Fruit fly (Drosophila melanogaster) whole organism, embryonic: ENCODE data around the gene CG6012.

Experiments used
- Abd-B ChIP-seq: fragments of 200-800 bp; sonication (Bioruptor generic); optimal IDR thresholded peaks from 2 replicates; lab custom pipeline; 2018; ENCODE audit warnings: missing biosample characterization, mild to moderate bottlenecking, missing genetic modification characterization, moderate library complexity
- Atf3 ChIP-seq: fragments of 200-800 bp; sonication (Bioruptor generic); optimal IDR thresholded peaks from 3 replicates; lab custom pipeline; 2016; ENCODE audit warnings: missing biosample characterization, missing genetic modification characterization
- CG11723 ChIP-seq: fragments of 200-800 bp; sonication (Bioruptor generic); optimal IDR thresholded peaks from 2 replicates; lab custom pipeline; 2017; ENCODE audit warnings: missing biosample characterization, mild to moderate bottlenecking, missing genetic modification characterization
- CG12219 ChIP-seq: fragments of 200-800 bp; sonication (Bioruptor generic); optimal IDR thresholded peaks from 3 replicates; lab custom pipeline; 2018; ENCODE audit warnings: missing biosample characterization, mild to moderate bottlenecking, missing genetic modification characterization
- CG12299 ChIP-seq: fragments of 200-800 bp; sonication (Bioruptor generic); optimal IDR thresholded peaks from 2 replicates; lab custom pipeline; 2018; ENCODE audit warnings: missing biosample characterization, mild to moderate bottlenecking, missing genetic modification characterization
- CG1233 ChIP-seq: fragments of 200-800 bp; sonication (Bioruptor generic); optimal IDR thresholded peaks from 4 replicates; lab custom pipeline; 2018; ENCODE audit warnings: missing biosample characterization, mild to moderate bottlenecking, missing genetic modification characterization
- CG14050 ChIP-seq: fragments of 200-800 bp; sonication (Bioruptor generic); IDR thresholded peaks from 3 replicates; pipeline ENCODE4 v1.3.6; 2022; ENCODE audit warnings: missing biosample characterization, missing genetic modification characterization
- CG14860 ChIP-seq: fragments of 200-800 bp; sonication (Bioruptor generic); IDR thresholded peaks from 3 replicates; pipeline ENCODE4 v1.3.6; 2022; ENCODE audit warnings: missing biosample characterization, missing genetic modification characterization; ENCODE audit not compliant: partially characterized antibody
- CG15479 ChIP-seq: fragments of 200-800 bp; sonication (Bioruptor generic); optimal IDR thresholded peaks from 3 replicates; lab custom pipeline; 2019; ENCODE audit warnings: missing biosample characterization, mild to moderate bottlenecking, missing genetic modification characterization, moderate library complexity
- CG15601 ChIP-seq: fragments of 200-800 bp; sonication (Bioruptor generic); optimal IDR thresholded peaks from 3 replicates; lab custom pipeline; 2019; ENCODE audit warnings: missing biosample characterization, mild to moderate bottlenecking, missing genetic modification characterization, moderate library complexity
- CG15696 ChIP-seq: fragments of 200-800 bp; sonication (Bioruptor generic); optimal IDR thresholded peaks from 2 replicates; lab custom pipeline; 2019; ENCODE audit warnings: missing biosample characterization, mild to moderate bottlenecking, missing genetic modification characterization, moderate library complexity
- CG1647 ChIP-seq: fragments of 200-800 bp; sonication (Bioruptor generic); optimal IDR thresholded peaks from 3 replicates; lab custom pipeline; 2016; ENCODE audit warnings: missing biosample characterization, missing genetic modification characterization
- CG16815 ChIP-seq: fragments of 200-800 bp; sonication (Bioruptor generic); optimal IDR thresholded peaks from 3 replicates; lab custom pipeline; 2017; ENCODE audit warnings: missing biosample characterization, mild to moderate bottlenecking, missing genetic modification characterization
- CG2202 ChIP-seq: fragments of 200-800 bp; sonication (Bioruptor generic); optimal IDR thresholded peaks from 2 replicates; lab custom pipeline; 2018; ENCODE audit warnings: missing biosample characterization, mild to moderate bottlenecking, missing genetic modification characterization
- CG34376 ChIP-seq: fragments of 200-800 bp; sonication (Bioruptor generic); optimal IDR thresholded peaks from 2 replicates; lab custom pipeline; 2018; ENCODE audit warnings: missing biosample characterization, mild to moderate bottlenecking, missing genetic modification characterization
- CG4404 ChIP-seq: fragments of 200-800 bp; sonication (Bioruptor generic); IDR thresholded peaks from 2 replicates; pipeline ENCODE4 v1.3.6; 2022; ENCODE audit warnings: missing biosample characterization, missing genetic modification characterization
- CG4730 ChIP-seq: fragments of 200-800 bp; sonication (Bioruptor generic); IDR thresholded peaks from 2 replicates; pipeline ENCODE4 v1.3.6; 2022; ENCODE audit warnings: missing biosample characterization, missing genetic modification characterization
- CG6854 ChIP-seq: fragments of 200-800 bp; sonication (Bioruptor generic); optimal IDR thresholded peaks from 3 replicates; lab custom pipeline; 2017; ENCODE audit warnings: missing biosample characterization, mild to moderate bottlenecking, missing genetic modification characterization
- CG9215 ChIP-seq: fragments of 200-800 bp; sonication (Bioruptor generic); IDR thresholded peaks from 2 replicates; pipeline ENCODE4 v1.3.6; 2022; ENCODE audit warnings: missing biosample characterization, missing genetic modification characterization
- CHES-1-like ChIP-seq: fragments of 200-800 bp; sonication (Bioruptor generic); optimal IDR thresholded peaks from 2 replicates; lab custom pipeline; 2016; ENCODE audit warnings: missing biosample characterization, missing genetic modification characterization
- Doc3 ChIP-seq: fragments of 200-800 bp; sonication (Bioruptor generic); IDR thresholded peaks from 3 replicates; pipeline ENCODE4 v1.3.6; 2022; ENCODE audit warnings: missing biosample characterization, missing genetic modification characterization; ENCODE audit not compliant: partially characterized antibody
- Fer3 ChIP-seq: fragments of 200-800 bp; sonication (Bioruptor generic); optimal IDR thresholded peaks from 2 replicates; lab custom pipeline; 2018; ENCODE audit warnings: missing biosample characterization, mild to moderate bottlenecking, missing genetic modification characterization, moderate library complexity
- HmgD ChIP-seq: fragments of 200-800 bp; sonication (Bioruptor generic); optimal IDR thresholded peaks from 3 replicates; lab custom pipeline; 2016; ENCODE audit warnings: missing biosample characterization, missing genetic modification characterization
- PHDP ChIP-seq: fragments of 200-800 bp; sonication (Bioruptor generic); optimal IDR thresholded peaks from 3 replicates; lab custom pipeline; 2018; ENCODE audit warnings: missing biosample characterization, mild to moderate bottlenecking, missing genetic modification characterization, moderate library complexity
- Taf1 ChIP-seq: fragments of 200-800 bp; sonication (Bioruptor generic); IDR thresholded peaks from 2 replicates; pipeline ENCODE4 v1.3.6; 2022; ENCODE audit warnings: missing biosample characterization, missing genetic modification characterization
- chinmo ChIP-seq: fragments of 200-800 bp; sonication (Bioruptor generic); IDR thresholded peaks from 4 replicates; pipeline ENCODE4 v1.3.6; 2022; ENCODE audit warnings: missing biosample characterization, missing genetic modification characterization; ENCODE audit not compliant: partially characterized antibody
- cwo ChIP-seq: fragments of 200-800 bp; sonication (Bioruptor generic); optimal IDR thresholded peaks from 3 replicates; lab custom pipeline; 2017; ENCODE audit warnings: missing biosample characterization, missing genetic modification characterization, mild to moderate bottlenecking, moderate library complexity, missing genetic modification reagents
- da ChIP-seq: fragments of 200-800 bp; sonication (Bioruptor generic); optimal IDR thresholded peaks from 2 replicates; lab custom pipeline; 2016; ENCODE audit warnings: missing biosample characterization, missing genetic modification characterization
- exex ChIP-seq: fragments of 200-800 bp; sonication (Bioruptor generic); optimal IDR thresholded peaks from 4 replicates; lab custom pipeline; 2018; ENCODE audit warnings: missing biosample characterization, mild to moderate bottlenecking, missing genetic modification characterization, moderate library complexity
- gro ChIP-seq: fragments of 200-800 bp; sonication (Bioruptor generic); optimal IDR thresholded peaks from 2 replicates; lab custom pipeline; 2016; ENCODE audit warnings: missing biosample characterization, missing genetic modification characterization
- lov ChIP-seq, 2 experiments: fragments of 200-800 bp in 1 of 2; fragments of >200 bp in 1 of 2; sonication (Bioruptor generic) in 1 of 2; IDR thresholded peaks in 1 of 2; optimal IDR thresholded peaks in 1 of 2; 2 replicates in 1 of 2; 3 replicates in 1 of 2; pipeline versions ENCODE4 v1.3.6 to Lab custom; 2017 to 2022; ENCODE audit warnings: missing biosample characterization in 1 of 2, missing genetic modification characterization in 1 of 2
- nau ChIP-seq: fragments of 200-800 bp; sonication (Bioruptor generic); optimal IDR thresholded peaks from 3 replicates; lab custom pipeline; 2017; ENCODE audit warnings: missing biosample characterization, mild to moderate bottlenecking, missing genetic modification characterization, missing genetic modification reagents
- nerfin-1 ChIP-seq: fragments of 200-800 bp; sonication (Bioruptor generic); optimal IDR thresholded peaks from 3 replicates; lab custom pipeline; 2019; ENCODE audit warnings: missing biosample characterization, mild to moderate bottlenecking, missing genetic modification characterization, moderate library complexity
- onecut ChIP-seq: fragments of 200-800 bp; sonication (Bioruptor generic); IDR thresholded peaks from 2 replicates; pipeline ENCODE4 v1.3.6; 2022; ENCODE audit warnings: missing biosample characterization, missing genetic modification characterization
- pzg ChIP-seq: fragments of 200-800 bp; sonication (Bioruptor generic); optimal IDR thresholded peaks from 3 replicates; lab custom pipeline; 2018; ENCODE audit warnings: missing biosample characterization, mild to moderate bottlenecking, missing genetic modification characterization, moderate library complexity
- sd ChIP-seq: fragments of 200-800 bp; sonication (Bioruptor generic); optimal IDR thresholded peaks from 3 replicates; lab custom pipeline; 2018; ENCODE audit warnings: missing biosample characterization, mild to moderate bottlenecking, missing genetic modification characterization, moderate library complexity
- sens ChIP-seq: fragments of 200-800 bp; sonication (Bioruptor generic); peaks from one replicate; lab custom pipeline; 2016; ENCODE audit warnings: missing biosample characterization, missing genetic modification characterization
- sqz ChIP-seq: fragments of 200-800 bp; sonication (Bioruptor generic); optimal IDR thresholded peaks from 3 replicates; lab custom pipeline; 2018; ENCODE audit warnings: missing biosample characterization, mild to moderate bottlenecking, missing genetic modification characterization
- tap ChIP-seq: fragments of 200-800 bp; optimal IDR thresholded peaks from 3 replicates; lab custom pipeline; 2019; ENCODE audit warnings: missing biosample characterization, mild to moderate bottlenecking, missing genetic modification characterization, moderate library complexity
- vfl ChIP-seq: fragments of 200-800 bp; sonication (Bioruptor generic); optimal IDR thresholded peaks from 2 replicates; lab custom pipeline; 2016; ENCODE audit warnings: missing biosample characterization, missing genetic modification characterization

Gene CG6012

DNA sequence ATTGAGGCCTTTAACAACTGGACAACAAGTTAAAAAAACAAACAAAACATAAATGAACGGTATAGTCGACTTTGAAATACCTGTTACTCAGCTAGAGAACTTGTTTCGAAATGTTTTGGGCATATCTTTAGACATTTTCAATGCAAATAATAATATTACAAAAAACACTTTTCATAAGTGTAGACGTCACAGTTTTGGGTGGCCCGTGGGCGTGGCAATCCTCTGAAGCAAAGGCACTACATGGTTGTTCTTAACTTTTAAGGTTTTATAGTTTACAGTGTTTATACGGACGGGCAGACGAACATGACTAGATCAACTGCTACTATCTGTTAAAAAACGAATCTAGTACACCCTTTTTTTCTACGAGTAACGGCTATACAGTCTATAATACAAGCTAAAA lies 18.8 kb downstream of the CG6012 start:
- TF ChIP-seq CG34376 (no peak), sqz (GFP tag; lab: Kevin White, UChicago) (no peak), Taf1 (no peak), CG12219 (GFP tag; lab: Kevin White, UChicago) (no peak), Fer3 (tag; lab: Kevin White, UChicago) (no peak), vfl (GFP tag; lab: Kevin White, UChicago) (no peak), CG4730 (GFP tag; lab: Robert Waterston, UW) (no peak), CG15696 (tag; lab: Kevin White, UChicago) (no peak), nerfin-1 (tag; lab: Kevin White, UChicago) (no peak), CG1233 (GFP tag; lab: Kevin White, UChicago) (no peak), CG15601 (tag; lab: Kevin White, UChicago) (no peak), CG16815 (no peak), gro (GFP tag; lab: Kevin White, UChicago) (no peak), PHDP (no peak), lov (optimal IDR thresholded peaks at IDR 0.05; lab: Kevin White, UChicago) (no peak), lov (GFP tag; IDR thresholded peaks at IDR 0.05; lab: Robert Waterston, UW) (no peak), CG1647 (GFP tag; lab: Kevin White, UChicago) (no peak), CG14050 (GFP tag; lab: Robert Waterston, UW) (no peak)

DNA sequence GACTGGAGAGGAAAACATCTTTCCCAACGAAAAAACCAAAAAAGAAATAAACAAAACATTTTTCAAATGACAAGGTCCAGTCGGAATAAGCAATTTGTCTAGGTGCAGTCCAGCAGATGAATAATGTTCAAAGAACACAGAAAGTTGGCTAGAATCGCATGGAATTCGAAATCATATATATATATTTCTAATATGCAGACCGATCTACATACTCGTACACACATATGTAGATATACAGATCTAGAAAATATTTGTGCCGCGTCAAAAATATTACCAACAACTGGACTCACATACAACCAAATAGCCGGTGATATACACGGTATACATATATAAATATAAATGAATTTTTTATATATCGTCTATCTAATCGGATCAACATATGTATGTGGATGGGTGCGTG lies 21.6 kb downstream of the CG6012 start:
- TF ChIP-seq HmgD (no peak), sd (tag; lab: Kevin White, UChicago) (peak; percentile 92), chinmo (GFP tag; lab: Robert Waterston, UW) (0 out of 4 replicates have a peak, but pooled peaks have one; percentile 44), nau (GFP tag; lab: Kevin White, UChicago) (peak; percentile 7), CHES-1-like (GFP tag; lab: Kevin White, UChicago) (no peak)

DNA sequence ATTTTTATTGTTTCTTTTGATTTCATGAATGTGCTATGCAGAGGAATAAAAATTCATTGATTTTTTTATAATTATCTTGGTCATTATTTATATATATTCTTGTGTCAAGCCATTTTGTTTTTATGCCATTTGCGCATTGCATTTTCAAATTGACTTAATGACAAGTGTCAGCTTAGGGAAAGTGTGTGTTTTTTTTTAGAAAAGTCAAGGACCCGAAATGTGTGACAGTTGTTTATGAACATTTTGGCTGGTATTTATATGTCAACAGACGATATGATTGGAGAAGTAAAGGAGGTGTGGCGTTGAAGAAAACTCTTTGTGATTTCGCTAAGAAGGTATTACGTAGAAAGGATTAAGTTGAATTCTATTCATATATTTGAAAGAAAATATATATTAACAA lies 23.6 kb downstream of the CG6012 start, which contains the start of the genes SclA and SclB:
Gene SclA, plus strand, starts transcription at position 301 of the 400 bp plus-strand sequence.
Gene SclB, plus strand, starts transcription at position 301 of the 400 bp plus-strand sequence.
- TF ChIP-seq CG4404 (no peak), onecut (no peak), da (GFP tag; lab: Kevin White, UChicago) (no peak), CG6854 (GFP tag; lab: Kevin White, UChicago) (no peak), CG15479 (no peak), CG12299 (tag; lab: Kevin White, UChicago) (no peak), CG11723 (no peak), CG14860 (GFP tag; lab: Robert Waterston, UW) (no peak), CG9215 (GFP tag; lab: Robert Waterston, UW) (no peak), pzg (GFP tag; lab: Kevin White, UChicago) (no peak), CG2202 (tag; lab: Kevin White, UChicago) (no peak), cwo (GFP tag; lab: Kevin White, UChicago) (no peak), Abd-B (GFP tag; lab: Kevin White, UChicago) (no peak), Doc3 (no peak), exex (tag; lab: Kevin White, UChicago) (no peak), tap (no peak), Atf3 (GFP tag; lab: Kevin White, UChicago) (no peak), sens (GFP tag; lab: Kevin White, UChicago) (no peak)
- TF ChIP-seq, all 482 proteins: peak for 0
